Worm (Caenorhabditis elegans) whole organism, L2 larva: ENCODE data around the gene T21B4.3.

ENCODE experiments used
- F13H6.1 ChIP-seq: sonication (generic microtip); optimal IDR thresholded peaks from 2 replicates; lab custom pipeline; 2016; ENCODE audit warnings: missing genetic modification characterization, missing compliant biosample characterization
- R02D3.7 ChIP-seq: fragments of 150-350 bp; optimal IDR thresholded peaks from 2 replicates; lab custom pipeline; 2014; ENCODE audit warnings: missing biosample characterization, missing genetic modification characterization
- Y55F3AM.14 ChIP-seq: fragments of 200-800 bp; sonication (Bioruptor generic); optimal IDR thresholded peaks from 2 replicates; lab custom pipeline; 2018; ENCODE audit warnings: mild to moderate bottlenecking, missing genetic modification characterization, missing compliant biosample characterization
- ZK546.5 ChIP-seq: sonication (generic microtip); optimal IDR thresholded peaks from 2 replicates; lab custom pipeline; 2017; ENCODE audit warnings: missing biosample characterization, missing genetic modification characterization
- aly-2 ChIP-seq: fragments of 150-350 bp; optimal IDR thresholded peaks from 2 replicates; lab custom pipeline; 2014; ENCODE audit warnings: missing biosample characterization, missing genetic modification characterization
- ama-1 ChIP-seq: fragments of 150-350 bp; optimal IDR thresholded peaks from 2 replicates; lab custom pipeline; 2018; ENCODE audit warnings: inconsistent platforms
- blmp-1 ChIP-seq: sonication (generic microtip); optimal IDR thresholded peaks from 2 replicates; lab custom pipeline; 2017; ENCODE audit warnings: missing genetic modification characterization, mild to moderate bottlenecking, missing compliant biosample characterization, antibody characterized with exemption, moderate library complexity; ENCODE audit not compliant: insufficient read depth
- ceh-82 ChIP-seq: fragments of 150-350 bp; optimal IDR thresholded peaks from 2 replicates; lab custom pipeline; 2014; ENCODE audit warnings: missing biosample characterization, missing genetic modification characterization
- crh-2 ChIP-seq: sonication (generic microtip); optimal IDR thresholded peaks from 2 replicates; lab custom pipeline; 2017; ENCODE audit warnings: missing biosample characterization, missing genetic modification characterization
- dmd-4 ChIP-seq: sonication (generic microtip); optimal IDR thresholded peaks from 2 replicates; lab custom pipeline; 2017; ENCODE audit warnings: missing biosample characterization, missing genetic modification characterization
- egl-27 ChIP-seq: sonication (generic microtip); optimal IDR thresholded peaks from 3 replicates; lab custom pipeline; 2017; ENCODE audit warnings: missing biosample characterization, missing genetic modification reagents, missing genetic modification characterization
- elt-1 ChIP-seq: fragments of 150-350 bp; optimal IDR thresholded peaks from 2 replicates; lab custom pipeline; 2014; ENCODE audit warnings: missing biosample characterization, missing genetic modification characterization
- fos-1 ChIP-seq: fragments of 150-350 bp; optimal IDR thresholded peaks from 2 replicates; lab custom pipeline; 2014; ENCODE audit warnings: missing biosample characterization, missing genetic modification characterization
- gmeb-1 ChIP-seq: fragments of 150-350 bp; optimal IDR thresholded peaks from 2 replicates; lab custom pipeline; 2014; ENCODE audit warnings: missing biosample characterization, missing genetic modification characterization
- lin-11 ChIP-seq: fragments of 150-350 bp; sonication (generic microtip); optimal IDR thresholded peaks from 2 replicates; lab custom pipeline; 2014; ENCODE audit warnings: missing biosample characterization, missing genetic modification characterization, inconsistent platforms, mixed read lengths
- lin-13 ChIP-seq: fragments of 150-350 bp; optimal IDR thresholded peaks from 2 replicates; lab custom pipeline; 2014; ENCODE audit warnings: missing biosample characterization, missing genetic modification reagents, missing genetic modification characterization
- lin-39 ChIP-seq: fragments of 150-350 bp; optimal IDR thresholded peaks from 2 replicates; lab custom pipeline; 2014; ENCODE audit warnings: missing biosample characterization, missing genetic modification reagents, missing genetic modification characterization
- lsy-2 ChIP-seq, 2 experiments: fragments of 150-350 bp in 1 of 2; sonication (generic microtip) in 1 of 2; optimal IDR thresholded peaks; 2 replicates each; lab custom pipeline; 2014 to 2017; ENCODE audit warnings: missing biosample characterization in 2 of 2, missing genetic modification characterization in 2 of 2
- mab-5 ChIP-seq: fragments of 150-350 bp; optimal IDR thresholded peaks from 2 replicates; lab custom pipeline; 2014; ENCODE audit warnings: missing biosample characterization, missing genetic modification characterization
- mbf-1 ChIP-seq: sonication (generic microtip); optimal IDR thresholded peaks from 2 replicates; lab custom pipeline; 2017; ENCODE audit warnings: missing biosample characterization, missing genetic modification characterization
- mdl-1 ChIP-seq, 2 experiments: fragments of 150-350 bp in 1 of 2; sonication (generic microtip) in 1 of 2; optimal IDR thresholded peaks; 2 replicates each; lab custom pipeline; 2017; ENCODE audit warnings: missing biosample characterization in 2 of 2, missing genetic modification characterization in 2 of 2
- nhr-10 ChIP-seq: sonication (generic microtip); optimal IDR thresholded peaks from 2 replicates; lab custom pipeline; 2017; ENCODE audit warnings: missing biosample characterization, missing genetic modification characterization
- nhr-11 ChIP-seq: fragments of 150-350 bp; optimal IDR thresholded peaks from 2 replicates; lab custom pipeline; 2014; ENCODE audit warnings: missing biosample characterization, missing genetic modification characterization
- nhr-129 ChIP-seq: fragments of 150-350 bp; optimal IDR thresholded peaks from 2 replicates; lab custom pipeline; 2014; ENCODE audit warnings: missing biosample characterization, missing genetic modification characterization
- nhr-23 ChIP-seq: fragments of 150-350 bp; optimal IDR thresholded peaks from 2 replicates; lab custom pipeline; 2014; ENCODE audit warnings: missing biosample characterization, missing genetic modification reagents, missing genetic modification characterization
- nhr-237 ChIP-seq: fragments of 150-350 bp; optimal IDR thresholded peaks from 2 replicates; lab custom pipeline; 2014; ENCODE audit warnings: missing biosample characterization, missing genetic modification characterization
- nhr-25 ChIP-seq: fragments of 150-350 bp; sonication (generic microtip); optimal IDR thresholded peaks from 3 replicates; lab custom pipeline; 2014; ENCODE audit warnings: missing biosample characterization, missing genetic modification characterization
- nhr-6 ChIP-seq: fragments of 150-350 bp; optimal IDR thresholded peaks from 2 replicates; lab custom pipeline; 2014; ENCODE audit warnings: missing biosample characterization, missing genetic modification characterization
- nhr-77 ChIP-seq: fragments of 150-350 bp; optimal IDR thresholded peaks from 2 replicates; lab custom pipeline; 2014; ENCODE audit warnings: missing biosample characterization, missing genetic modification characterization
- peb-1 ChIP-seq: fragments of 150-350 bp; optimal IDR thresholded peaks from 2 replicates; lab custom pipeline; 2014; ENCODE audit warnings: missing biosample characterization, missing genetic modification characterization
- sem-4 ChIP-seq: fragments of 150-350 bp; optimal IDR thresholded peaks from 2 replicates; lab custom pipeline; 2014; ENCODE audit warnings: missing biosample characterization, missing genetic modification reagents, missing genetic modification characterization
- skn-1 ChIP-seq: sonication (generic microtip); optimal IDR thresholded peaks from 2 replicates; lab custom pipeline; 2017; ENCODE audit warnings: missing biosample characterization, missing genetic modification characterization
- sma-3 ChIP-seq: sonication (generic microtip); optimal IDR thresholded peaks from 2 replicates; lab custom pipeline; 2016; ENCODE audit warnings: missing genetic modification reagents, missing genetic modification characterization, missing compliant biosample characterization
- sma-9 ChIP-seq, 2 experiments: fragments of 150-350 bp in 1 of 2; sonication (generic microtip) in 1 of 2; optimal IDR thresholded peaks; 2 replicates each; lab custom pipeline; 2014 to 2016; ENCODE audit warnings: missing genetic modification characterization in 2 of 2, mild to moderate bottlenecking in 1 of 2, missing biosample characterization in 1 of 2, missing compliant biosample characterization in 1 of 2, missing genetic modification reagents in 1 of 2, moderate library complexity in 1 of 2
- unc-55 ChIP-seq: fragments of 150-350 bp; sonication (generic microtip); optimal IDR thresholded peaks from 3 replicates; lab custom pipeline; 2014; ENCODE audit warnings: missing biosample characterization, missing genetic modification reagents, missing genetic modification characterization
- zag-1 ChIP-seq: fragments of 150-350 bp; optimal IDR thresholded peaks from 2 replicates; lab custom pipeline; 2014; ENCODE audit warnings: missing biosample characterization, missing genetic modification characterization
- ztf-1 ChIP-seq: fragments of 200-800 bp; sonication (Bioruptor generic); conservative IDR thresholded peaks from 2 replicates; pipeline ENCODE4 v1.3.6; 2022; ENCODE audit warnings: missing genetic modification characterization, missing compliant biosample characterization
- ztf-11 ChIP-seq: sonication (generic microtip); optimal IDR thresholded peaks from 2 replicates; lab custom pipeline; 2017; ENCODE audit warnings: missing biosample characterization, missing genetic modification characterization

T21B4.3 gene

DNA sequence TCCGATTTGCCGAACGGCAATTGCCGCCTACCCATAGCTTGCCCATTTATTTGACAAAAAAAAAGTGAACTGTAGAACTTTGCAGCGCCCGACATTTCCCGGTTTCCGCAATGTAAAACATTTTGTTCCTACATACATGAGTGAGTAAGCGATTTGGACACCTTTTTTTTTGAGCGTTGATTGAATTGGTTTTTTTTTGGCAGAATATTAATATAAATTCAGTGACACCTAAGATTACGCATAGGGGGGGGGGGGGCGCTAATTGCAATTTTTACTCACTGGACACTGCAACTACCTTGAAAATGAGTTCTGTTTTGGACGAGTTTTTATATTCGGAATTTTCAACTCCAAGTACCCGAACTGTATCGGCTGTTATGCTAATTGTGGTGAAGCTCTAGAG lies 28.6 kb upstream of the T21B4.3 start, which contains the start of gene srx-118:
Gene srx-118, plus strand, starts transcription at position 301 of the 400 bp plus-strand sequence.
- TF ChIP-seq lsy-2 (tag; optimal IDR thresholded peaks at IDR 0.05; lab: Kevin White, UChicago) = no peak
- TF ChIP-seq ceh-82 (tag; lab: Kevin White, UChicago) = no peak
- TF ChIP-seq ztf-1 (GFP tag; lab: Robert Waterston, UW) = no peak
- no peak for TF ChIP-seq nhr-237 (tag; lab: Kevin White, UChicago)
- no peak for TF ChIP-seq unc-55 (GFP tag; lab: Kevin White, UChicago)
- no peak for TF ChIP-seq nhr-23 (tag; lab: Kevin White, UChicago)
- no peak for TF ChIP-seq ztf-11 (tag; lab: Kevin White, UChicago)
- no peak for TF ChIP-seq Y55F3AM.14 (GFP tag; lab: Kevin White, UChicago)
- TF ChIP-seq elt-1 (tag; lab: Kevin White, UChicago) = no peak
- TF ChIP-seq nhr-11 = no peak
- no peak for TF ChIP-seq ZK546.5 (tag; lab: Kevin White, UChicago)
- TF ChIP-seq sem-4 = no peak
- no peak for TF ChIP-seq nhr-129 (tag; lab: Kevin White, UChicago)
- no peak for TF ChIP-seq sma-9 (GFP tag; optimal IDR thresholded peaks at IDR 0.05; lab: Kevin White, UChicago)
- no peak for TF ChIP-seq sma-9 (tag; optimal IDR thresholded peaks at IDR 0.05; lab: Kevin White, UChicago)
- TF ChIP-seq zag-1 (tag; lab: Kevin White, UChicago) = no peak
- TF ChIP-seq mab-5 (tag; lab: Kevin White, UChicago) = no peak
- TF ChIP-seq crh-2 (tag; lab: Kevin White, UChicago) = no peak

DNA sequence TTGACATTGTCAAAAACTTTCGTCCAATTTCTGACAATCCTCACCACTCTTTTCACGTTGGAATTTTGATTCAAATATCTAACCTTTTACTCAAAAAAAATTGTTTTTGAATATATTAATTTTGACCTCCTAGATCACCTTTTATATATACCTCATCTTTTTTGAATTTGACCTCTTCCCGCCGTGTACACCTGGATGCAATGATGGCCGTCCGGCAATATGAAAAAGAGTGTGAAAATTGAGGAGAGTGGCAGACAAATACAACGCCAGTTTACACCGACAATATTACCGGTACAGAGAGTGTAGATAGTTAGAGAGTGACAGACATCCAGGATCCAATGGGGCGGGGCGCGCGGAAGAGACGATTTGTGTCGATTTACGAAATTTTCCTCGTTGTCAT lies 22.7 kb upstream of the T21B4.3 start, which contains the start of gene ceh-99:
Gene ceh-99, plus strand, starts transcription at position 366 of the 400 bp plus-strand sequence.
- TF ChIP-seq nhr-11 (no peak), nhr-77 (tag; lab: Kevin White, UChicago) (no peak), peb-1 (tag; lab: Kevin White, UChicago) (no peak), nhr-6 (tag; lab: Kevin White, UChicago) (no peak), nhr-129 (tag; lab: Kevin White, UChicago) (no peak), unc-55 (GFP tag; lab: Kevin White, UChicago) (no peak), sem-4 (no peak), ZK546.5 (tag; lab: Kevin White, UChicago) (no peak), mab-5 (tag; lab: Kevin White, UChicago) (no peak), fos-1 (tag; lab: Kevin White, UChicago) (no peak), F13H6.1 (tag; lab: Kevin White, UChicago) (no peak), lin-13 (GFP tag; lab: Kevin White, UChicago) (no peak)

DNA sequence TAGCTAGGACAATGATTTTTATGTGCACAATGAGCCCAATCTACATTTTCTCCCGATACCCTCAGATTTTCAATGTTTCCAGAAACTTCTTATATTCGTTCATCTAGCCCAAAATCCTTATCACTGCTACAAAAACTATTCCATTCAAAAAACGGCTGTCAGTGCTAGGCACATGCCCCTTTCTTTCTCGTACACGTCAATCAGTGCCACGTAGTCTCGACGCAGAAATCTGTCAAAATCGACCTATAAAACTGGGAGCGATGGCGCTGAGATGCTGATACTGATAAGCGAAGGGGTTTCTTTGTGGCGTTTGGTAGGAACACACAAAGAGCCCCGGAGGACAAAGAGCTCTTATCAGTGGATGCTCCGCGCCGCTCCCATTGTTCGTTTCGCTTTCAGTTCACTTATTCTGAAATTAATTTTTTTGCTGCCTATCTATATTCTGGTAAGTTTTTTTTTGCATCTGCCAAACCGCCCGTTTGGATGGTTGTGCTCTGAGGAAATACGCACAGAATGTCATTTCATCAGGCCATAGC lies 22.0 kb upstream of the T21B4.3 start, which contains the start of gene srh-70:
Gene srh-70, minus strand, starts transcription at position 51 of the 536 bp plus-strand sequence.
- TF ChIP-seq dmd-4 (tag; lab: Kevin White, UChicago) (no peak), nhr-129 (tag; lab: Kevin White, UChicago) (no peak), elt-1 (tag; lab: Kevin White, UChicago) (no peak), crh-2 (tag; lab: Kevin White, UChicago) (peak; percentile 55), sma-9 (GFP tag; optimal IDR thresholded peaks at IDR 0.05; lab: Kevin White, UChicago) (peak; percentile 33), sma-9 (tag; optimal IDR thresholded peaks at IDR 0.05; lab: Kevin White, UChicago) (no peak), fos-1 (tag; lab: Kevin White, UChicago) (peak; percentile 78)

DNA sequence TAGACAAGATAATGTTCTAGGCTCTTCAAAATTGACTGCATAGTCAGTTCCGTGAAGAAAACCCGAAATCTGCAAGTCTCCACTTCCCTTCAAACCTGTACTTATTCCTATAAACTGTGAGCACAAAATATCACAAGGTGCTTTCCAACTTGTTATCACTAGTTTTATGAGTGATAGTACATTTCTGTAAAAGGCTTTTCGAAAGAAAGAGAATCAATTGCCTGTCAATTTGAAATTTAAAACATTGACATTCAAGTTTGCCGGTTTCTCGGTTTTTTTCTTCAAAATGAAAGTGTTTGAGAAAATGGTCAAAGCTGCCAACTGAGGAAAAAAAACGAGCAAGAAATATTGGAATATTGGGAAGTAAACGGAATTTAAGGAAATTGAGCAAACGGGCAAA lies 21.1 kb upstream of the T21B4.3 start:
- TF ChIP-seq sma-3 (no peak), lin-11 (no peak), ztf-11 (tag; lab: Kevin White, UChicago) (no peak), sma-9 (GFP tag; optimal IDR thresholded peaks at IDR 0.05; lab: Kevin White, UChicago) (no peak), sma-9 (tag; optimal IDR thresholded peaks at IDR 0.05; lab: Kevin White, UChicago) (no peak), ama-1 (no peak), aly-2 (tag; lab: Kevin White, UChicago) (no peak), nhr-23 (tag; lab: Kevin White, UChicago) (no peak), lsy-2 (tag; optimal IDR thresholded peaks at IDR 0.05; lab: Kevin White, UChicago) (no peak), egl-27 (tag; lab: Kevin White, UChicago) (no peak)

DNA sequence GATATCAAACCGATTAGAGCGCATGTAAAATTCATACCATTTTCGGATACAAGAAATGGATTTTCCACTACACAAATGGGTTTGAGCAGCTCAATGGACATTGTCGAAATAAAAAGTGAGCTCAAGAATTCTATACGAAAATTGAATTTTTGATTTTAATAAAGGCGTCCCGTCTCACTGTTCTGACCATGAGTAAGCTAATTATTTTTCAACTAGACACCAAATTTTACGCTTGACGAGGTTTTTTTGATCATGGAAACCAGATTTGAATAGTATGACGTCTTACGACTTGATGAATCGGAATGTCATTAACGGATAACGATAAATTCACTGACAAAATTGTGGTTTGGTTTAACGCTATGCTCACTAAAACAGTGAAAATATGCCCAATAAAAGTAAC lies 19.4 kb upstream of the T21B4.3 start, which contains the start of gene srh-61:
Gene srh-61, minus strand, starts transcription at position 101 of the 400 bp plus-strand sequence.
- no peak for TF ChIP-seq nhr-77 (tag; lab: Kevin White, UChicago)
- TF ChIP-seq nhr-25 (tag; lab: Kevin White, UChicago) = no peak
- no peak for TF ChIP-seq blmp-1
- no peak for TF ChIP-seq skn-1 (tag; lab: Kevin White, UChicago)
- TF ChIP-seq mbf-1 = no peak
- no peak for TF ChIP-seq elt-1 (tag; lab: Kevin White, UChicago)
- no peak for TF ChIP-seq nhr-11
- TF ChIP-seq aly-2 (tag; lab: Kevin White, UChicago) = no peak
- no peak for TF ChIP-seq gmeb-1 (tag; lab: Kevin White, UChicago)
- TF ChIP-seq R02D3.7 (tag; lab: Kevin White, UChicago) = no peak
- no peak for TF ChIP-seq nhr-10 (tag; lab: Kevin White, UChicago)
- TF ChIP-seq nhr-129 (tag; lab: Kevin White, UChicago) = no peak
- TF ChIP-seq unc-55 (GFP tag; lab: Kevin White, UChicago) = no peak
- TF ChIP-seq lin-39 (tag; lab: Kevin White, UChicago) = no peak
- TF ChIP-seq ZK546.5 (tag; lab: Kevin White, UChicago) = no peak
- TF ChIP-seq Y55F3AM.14 (GFP tag; lab: Kevin White, UChicago) = no peak
- no peak for TF ChIP-seq nhr-23 (tag; lab: Kevin White, UChicago)
- TF ChIP-seq mdl-1 (tag; optimal IDR thresholded peaks at IDR 0.05; lab: Kevin White, UChicago) = no peak
- TF ChIP-seq sem-4 = no peak
